Fruit fly (Drosophila melanogaster): ENCODE measurements around the gene CG1271.

Gene CG1271

dm6 chr3L:3058970-3059883 lies 6.9 kb downstream of the CG1271 start (continued):
- TF ChIP-seq CG5245 (GFP tag; optimal IDR thresholded peaks at IDR 0.05) (no peak), eve (GFP tag; optimal IDR thresholded peaks at IDR 0.05) (no peak), CG8290 (GFP tag; optimal IDR thresholded peaks at IDR 0.05) (no peak), CG8290 (tag; optimal IDR thresholded peaks at IDR 0.05) (no peak), CG3995 (GFP tag; optimal IDR thresholded peaks at IDR 0.05) (no peak), pnt (GFP tag; optimal IDR thresholded peaks at IDR 0.05) (no peak), ab (GFP tag; optimal IDR thresholded peaks at IDR 0.05) (no peak), yki (optimal IDR thresholded peaks at IDR 0.05) (no peak), TFAM (GFP tag; optimal IDR thresholded peaks at IDR 0.05) (no peak), Hr78 (GFP tag; optimal IDR thresholded peaks at IDR 0.05) (no peak), cas (GFP tag; IDR thresholded peaks at IDR 0.05) (no peak), CG6813 (GFP tag; optimal IDR thresholded peaks at IDR 0.05) (no peak), ro (GFP tag; IDR thresholded peaks at IDR 0.05) (no peak), CG6854 (GFP tag; optimal IDR thresholded peaks at IDR 0.05) (no peak), CG7372 (GFP tag; IDR thresholded peaks at IDR 0.05) (no peak), CG32772 (GFP tag; IDR thresholded peaks at IDR 0.05) (no peak), Tbp (GFP tag; optimal IDR thresholded peaks at IDR 0.05) (no peak), salm (tag; optimal IDR thresholded peaks at IDR 0.05) (no peak), CG1529 (GFP tag; optimal IDR thresholded peaks at IDR 0.05) (peak; percentile 46), Oaz (GFP tag; IDR thresholded peaks at IDR 0.05) (no peak), br (optimal IDR thresholded peaks at IDR 0.05) (no peak), Mes4 (GFP tag; optimal IDR thresholded peaks at IDR 0.05) (no peak), HmgD (GFP tag; optimal IDR thresholded peaks at IDR 0.05) (no peak), B-H2 (GFP tag; optimal IDR thresholded peaks at IDR 0.05) (no peak), Deaf1 (tag; optimal IDR thresholded peaks at IDR 0.05) (peak; percentile 39), CG8089 (GFP tag; optimal IDR thresholded peaks at IDR 0.05) (no peak), CG3407 (GFP tag; optimal IDR thresholded peaks at IDR 0.05) (no peak), CG4707 (GFP tag; optimal IDR thresholded peaks at IDR 0.05) (no peak), zfh1 (GFP tag; IDR thresholded peaks at IDR 0.05) (no peak), pum (GFP tag; optimal IDR thresholded peaks at IDR 0.05) (no peak), CG14014 (GFP tag; IDR thresholded peaks at IDR 0.05) (no peak), CG8281 (tag; optimal IDR thresholded peaks at IDR 0.05) (no peak), pan (optimal IDR thresholded peaks at IDR 0.05) (no peak), pan (GFP tag; optimal IDR thresholded peaks at IDR 0.05 in 1 of 2, IDR thresholded peaks at IDR 0.05 in 1 of 2) (no peak), Adf1 (GFP tag; IDR thresholded peaks at IDR 0.05) (no peak), CG10959 (GFP tag; IDR thresholded peaks at IDR 0.05) (no peak), shn (GFP tag; optimal IDR thresholded peaks at IDR 0.05) (no peak), E2f2 (GFP tag; IDR thresholded peaks at IDR 0.05) (no peak), CG2889 (GFP tag; IDR thresholded peaks at IDR 0.05) (no peak), exex (tag; optimal IDR thresholded peaks at IDR 0.05) (peak; percentile 21), CG9215 (GFP tag; IDR thresholded peaks at IDR 0.05) (no peak), tna (GFP tag; IDR thresholded peaks at IDR 0.05; ENCODE audit: partially characterized antibody) (no peak), CG11560 (tag; IDR thresholded peaks at IDR 0.05) (no peak), twi (tag; optimal IDR thresholded peaks at IDR 0.05) (no peak), BtbVII (GFP tag; optimal IDR thresholded peaks at IDR 0.05) (peak; percentile 1), CG11695 (GFP tag; IDR thresholded peaks at IDR 0.05) (no peak), amos (GFP tag; IDR thresholded peaks at IDR 0.05; ENCODE audit: partially characterized antibody) (no peak), so (GFP tag; IDR thresholded peaks at IDR 0.05) (no peak), gcm (GFP tag; optimal IDR thresholded peaks at IDR 0.05) (peak; percentile 81), Blimp-1 (GFP tag; optimal IDR thresholded peaks at IDR 0.05) (peak; percentile 37), CG9817 (tag; optimal IDR thresholded peaks at IDR 0.05) (no peak), row (GFP tag; IDR thresholded peaks at IDR 0.05) (peak; percentile 37)
